Worm (Caenorhabditis elegans) whole organism, L1 larva: Measurements from ENCODE around the gene Y58A7A.3.

Experiments
- C04F5.9 ChIP-seq: sonication (generic microtip); optimal IDR thresholded peaks from 2 replicates; lab custom pipeline; 2016; ENCODE audit warnings: missing genetic modification characterization, missing compliant biosample characterization
- C34B4.2 ChIP-seq: sonication (generic microtip); optimal IDR thresholded peaks from 2 replicates; lab custom pipeline; 2017; ENCODE audit warnings: mild to moderate bottlenecking, missing genetic modification characterization, missing compliant biosample characterization
- Y116A8C.19 ChIP-seq: sonication (generic microtip); optimal IDR thresholded peaks from 2 replicates; lab custom pipeline; 2016; ENCODE audit warnings: missing compliant biosample characterization, missing genetic modification characterization, borderline replicate concordance
- blmp-1 ChIP-seq: fragments of 150-350 bp; optimal IDR thresholded peaks from 2 replicates; lab custom pipeline; 2014; ENCODE audit warnings: missing biosample characterization, missing genetic modification characterization
- ceh-63 ChIP-seq: fragments of 200-800 bp; sonication (Bioruptor generic); optimal IDR thresholded peaks from 2 replicates; lab custom pipeline; 2018; ENCODE audit warnings: mild to moderate bottlenecking, missing genetic modification characterization, missing compliant biosample characterization
- ceh-88 ChIP-seq: fragments of 200-800 bp; sonication (Bioruptor generic); IDR thresholded peaks from 2 replicates; pipeline ENCODE4 v1.3.6; 2022; ENCODE audit warnings: missing genetic modification characterization, missing compliant biosample characterization
- efl-1 ChIP-seq, 4 experiments: fragments of 150-350 bp; optimal IDR thresholded peaks in 3 of 4; peaks in 1 of 4; 1 replicate in 1 of 4; 2 replicates in 3 of 4; lab custom pipeline; 2014; ENCODE audit warnings: missing biosample characterization in 2 of 4, missing genetic modification characterization in 2 of 4, missing genetic modification reagents in 2 of 4
- egl-27 ChIP-seq, 2 experiments: fragments of 150-350 bp in 1 of 2; sonication (generic microtip); optimal IDR thresholded peaks; 3 replicates each; lab custom pipeline; 2017 to 2018; ENCODE audit warnings: missing biosample characterization in 2 of 2, missing genetic modification characterization in 2 of 2, missing genetic modification reagents in 2 of 2
- fkh-4 ChIP-seq: sonication (generic microtip); optimal IDR thresholded peaks from 2 replicates; lab custom pipeline; 2016; ENCODE audit warnings: missing compliant biosample characterization, missing genetic modification characterization, borderline replicate concordance
- grh-1 ChIP-seq: fragments of 200-800 bp; sonication (Bioruptor generic); IDR thresholded peaks from 2 replicates; pipeline ENCODE4 v1.3.6; 2022; ENCODE audit warnings: missing genetic modification reagents, missing genetic modification characterization, missing compliant biosample characterization
- hlh-17 ChIP-seq: fragments of 200-800 bp; sonication (Bioruptor generic); optimal IDR thresholded peaks from 2 replicates; lab custom pipeline; 2018; ENCODE audit warnings: missing genetic modification characterization, mild to moderate bottlenecking, missing compliant biosample characterization, moderate library complexity, borderline replicate concordance
- isw-1 ChIP-seq: fragments of 200-800 bp; sonication (Bioruptor generic); IDR thresholded peaks from 2 replicates; pipeline ENCODE4 v1.3.6; 2022; ENCODE audit warnings: missing genetic modification characterization, missing compliant biosample characterization
- lin-13 ChIP-seq: fragments of 150-350 bp; optimal IDR thresholded peaks from 2 replicates; lab custom pipeline; 2014; ENCODE audit warnings: missing biosample characterization, missing genetic modification reagents, missing genetic modification characterization
- lin-14 ChIP-seq: fragments of 200-800 bp; sonication (Bioruptor generic); optimal IDR thresholded peaks from 2 replicates; lab custom pipeline; 2018; ENCODE audit warnings: mild to moderate bottlenecking, missing genetic modification characterization, moderate library complexity, missing compliant biosample characterization
- lin-39 ChIP-seq: fragments of 150-350 bp; optimal IDR thresholded peaks from 2 replicates; lab custom pipeline; 2014; ENCODE audit warnings: missing biosample characterization, missing genetic modification reagents, missing genetic modification characterization
- lsy-2 ChIP-seq, 2 experiments: fragments of 150-350 bp; optimal IDR thresholded peaks; 2 replicates each; lab custom pipeline; 2014; ENCODE audit warnings: missing biosample characterization in 2 of 2, missing genetic modification characterization in 2 of 2
- mab-9 ChIP-seq: fragments of 200-800 bp; sonication (Bioruptor generic); IDR thresholded peaks from 2 replicates; pipeline ENCODE4 v1.3.6; 2022; ENCODE audit warnings: missing genetic modification reagents, missing genetic modification characterization, missing compliant biosample characterization
- mef-2 ChIP-seq: fragments of 150-350 bp; optimal IDR thresholded peaks from 2 replicates; lab custom pipeline; 2014; ENCODE audit warnings: missing biosample characterization, missing genetic modification characterization
- nhr-11 ChIP-seq: fragments of 150-350 bp; optimal IDR thresholded peaks from 2 replicates; lab custom pipeline; 2014; ENCODE audit warnings: missing biosample characterization, missing genetic modification characterization
- nhr-12 ChIP-seq: sonication (generic microtip); optimal IDR thresholded peaks from 2 replicates; lab custom pipeline; 2017; ENCODE audit warnings: missing biosample characterization, missing genetic modification characterization
- nhr-19 ChIP-seq: fragments of 200-800 bp; sonication (Bioruptor generic); conservative IDR thresholded peaks from 2 replicates; pipeline ENCODE4 v1.3.6; 2022; ENCODE audit warnings: missing genetic modification characterization, missing compliant biosample characterization
- nhr-237 ChIP-seq: fragments of 150-350 bp; optimal IDR thresholded peaks from 2 replicates; lab custom pipeline; 2014; ENCODE audit warnings: missing biosample characterization, missing genetic modification characterization
- nhr-47 ChIP-seq: sonication (generic microtip); optimal IDR thresholded peaks from 2 replicates; lab custom pipeline; 2016; ENCODE audit warnings: mild to moderate bottlenecking, missing genetic modification characterization, moderate library complexity, missing compliant biosample characterization
- nhr-71 ChIP-seq: sonication (generic microtip); optimal IDR thresholded peaks from 2 replicates; lab custom pipeline; 2016; ENCODE audit warnings: mild to moderate bottlenecking, missing genetic modification characterization, moderate library complexity, missing compliant biosample characterization
- pag-3 ChIP-seq: sonication (generic microtip); optimal IDR thresholded peaks from 2 replicates; lab custom pipeline; 2017; ENCODE audit warnings: missing genetic modification characterization, mild to moderate bottlenecking, missing compliant biosample characterization, antibody characterized with exemption, borderline replicate concordance; ENCODE audit not compliant: insufficient read depth
- rnt-1 ChIP-seq: sonication (generic microtip); optimal IDR thresholded peaks from 2 replicates; lab custom pipeline; 2016; ENCODE audit warnings: mild to moderate bottlenecking, missing genetic modification characterization, moderate library complexity, missing compliant biosample characterization
- skn-1 ChIP-seq: fragments of 150-350 bp; optimal IDR thresholded peaks from 2 replicates; lab custom pipeline; 2014; ENCODE audit warnings: missing biosample characterization, missing genetic modification characterization
- snpc-4 ChIP-seq: fragments of 150-350 bp; optimal IDR thresholded peaks from 2 replicates; lab custom pipeline; 2014; ENCODE audit warnings: missing biosample characterization, missing genetic modification characterization
- sox-4 ChIP-seq: sonication (generic microtip); optimal IDR thresholded peaks from 2 replicates; lab custom pipeline; 2016; ENCODE audit warnings: missing genetic modification characterization, missing compliant biosample characterization
- swsn-7 ChIP-seq: sonication (generic microtip); optimal IDR thresholded peaks from 2 replicates; lab custom pipeline; 2016; ENCODE audit warnings: missing genetic modification characterization, missing compliant biosample characterization
- tbx-2 ChIP-seq: sonication (generic microtip); optimal IDR thresholded peaks from 2 replicates; lab custom pipeline; 2016; ENCODE audit warnings: missing genetic modification characterization, missing compliant biosample characterization
- unc-98 ChIP-seq: fragments of 200-800 bp; sonication (Bioruptor generic); IDR thresholded peaks from 2 replicates; pipeline ENCODE4 v1.3.6; 2022; ENCODE audit warnings: missing genetic modification characterization, missing compliant biosample characterization
- xbp-1 ChIP-seq: sonication (generic microtip); optimal IDR thresholded peaks from 2 replicates; lab custom pipeline; 2016; ENCODE audit warnings: missing genetic modification characterization, missing compliant biosample characterization
- zag-1 ChIP-seq: fragments of 150-350 bp; optimal IDR thresholded peaks from 2 replicates; lab custom pipeline; 2014; ENCODE audit warnings: missing biosample characterization, missing genetic modification characterization

Gene Y58A7A.3

DNA sequence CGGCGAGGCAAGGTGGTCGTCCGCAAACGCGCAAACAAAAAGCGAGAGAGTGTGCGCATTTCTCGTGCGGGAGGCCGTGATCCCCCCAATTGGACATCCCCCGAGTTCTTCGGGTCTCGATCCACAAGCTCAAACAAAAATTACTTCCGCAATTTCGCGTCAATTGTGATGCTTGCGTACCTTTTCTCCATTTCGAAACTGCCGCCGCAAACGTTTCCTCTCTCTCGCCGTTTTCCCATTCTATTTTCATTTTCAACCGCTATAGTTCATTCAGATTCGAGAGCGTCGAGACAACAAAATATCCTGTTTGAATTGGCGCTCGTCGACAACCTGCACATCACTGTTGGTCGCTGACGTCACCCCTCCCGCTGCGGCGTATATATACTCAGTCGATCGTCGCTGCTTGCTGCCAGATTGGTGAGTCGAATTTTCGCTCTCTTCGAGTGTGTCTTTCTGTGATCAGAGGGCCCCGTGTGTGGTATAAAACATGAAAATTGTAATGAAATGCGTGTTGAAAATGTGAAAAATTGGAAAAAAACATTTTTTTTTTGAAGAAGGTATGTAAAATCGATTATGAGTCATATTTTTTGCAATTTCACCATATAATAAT, 31.3 kb downstream of the Y58A7A.3 start, which contains the start of the genes pqn-51 and K11D12.14 (continued):
- peak; percentile 87 for TF ChIP-seq nhr-11 (tag; lab: Kevin White, UChicago)
- TF ChIP-seq nhr-237 (tag; lab: Kevin White, UChicago) = peak; percentile 75
- peak in 1 of 2 experiments; percentile 74 for TF ChIP-seq egl-27 (tag; optimal IDR thresholded peaks at IDR 0.05; lab: Kevin White, UChicago)
- TF ChIP-seq lin-14 = peak; percentile 98
- TF ChIP-seq lin-13 (GFP tag; lab: Kevin White, UChicago) = peak; percentile 91
- TF ChIP-seq unc-98 (GFP tag; lab: Robert Waterston, UW) = peak; percentile 84
- TF ChIP-seq fkh-4 (tag; lab: Kevin White, UChicago) = peak; percentile 60
- TF ChIP-seq skn-1 (tag; lab: Kevin White, UChicago) = peak; percentile 84
- TF ChIP-seq efl-1 (optimal IDR thresholded peaks at IDR 0.05; lab: Kevin White, UChicago) = peak; percentile 82 to 95
- TF ChIP-seq efl-1 (GFP tag; optimal IDR thresholded peaks at IDR 0.05 in 1 of 2; lab: Kevin White, UChicago) = peak; percentile 92 to 99

DNA sequence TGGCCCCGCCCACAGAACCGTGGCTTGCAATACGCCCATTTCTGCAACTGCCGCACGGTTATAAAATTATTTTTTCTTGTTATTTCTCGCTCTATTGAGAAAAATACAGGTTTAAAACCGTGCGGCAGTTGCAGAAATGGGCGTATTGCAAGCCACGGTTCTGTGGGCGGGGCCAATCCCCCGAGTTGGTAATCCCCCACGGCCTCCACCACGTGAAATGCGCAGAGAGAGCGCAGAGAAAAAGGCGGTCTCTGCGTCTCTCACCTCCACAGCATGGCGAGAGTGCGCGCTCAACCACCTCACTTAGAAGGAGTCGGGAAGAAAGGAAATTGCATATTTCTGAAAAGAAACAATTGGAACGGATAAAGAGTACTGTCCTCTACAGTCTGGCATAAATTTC, 33.5 kb downstream of the Y58A7A.3 start:
- peak; percentile 48 for TF ChIP-seq nhr-47
- peak; percentile 59 for TF ChIP-seq rnt-1 (tag; lab: Kevin White, UChicago)
- peak; percentile 68 for TF ChIP-seq ceh-88
- TF ChIP-seq efl-1 (optimal IDR thresholded peaks at IDR 0.05; lab: Kevin White, UChicago) = peak in 1 of 2 experiments; percentile 4
- peak in 1 of 2 experiments; percentile 53 for TF ChIP-seq efl-1 (GFP tag; optimal IDR thresholded peaks at IDR 0.05 in 1 of 2; lab: Kevin White, UChicago)
- TF ChIP-seq isw-1 (GFP tag; lab: Robert Waterston, UW) = peak; percentile 80
- TF ChIP-seq grh-1 (GFP tag; lab: Robert Waterston, UW) = peak; percentile 93
- TF ChIP-seq tbx-2 (tag; lab: Kevin White, UChicago) = peak; percentile 10
- peak; percentile 75 for TF ChIP-seq unc-98 (GFP tag; lab: Robert Waterston, UW)
- TF ChIP-seq nhr-19 = peak; percentile 93
- TF ChIP-seq mab-9 = peak; percentile 90
- peak; percentile 45 for TF ChIP-seq nhr-71

DNA sequence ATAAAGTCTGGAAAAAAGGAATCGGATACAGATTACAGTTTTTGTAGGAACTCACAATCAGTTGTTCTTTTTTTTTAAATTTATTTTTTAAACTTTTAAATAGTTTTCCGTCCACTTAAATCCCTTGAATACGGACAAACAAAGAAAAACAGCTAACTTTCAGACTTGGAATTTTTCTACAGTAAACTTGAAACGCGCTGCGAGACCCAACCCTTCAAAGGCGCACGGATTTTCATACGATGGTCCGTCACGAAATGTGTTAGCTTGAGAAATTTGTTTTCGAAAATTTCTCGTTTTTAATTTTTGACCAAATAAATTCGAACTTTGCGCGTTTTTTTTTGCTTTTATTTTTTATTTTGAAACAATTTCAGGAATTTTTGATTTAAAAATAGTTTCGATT, 34.1 kb downstream of the Y58A7A.3 start:
- TF ChIP-seq C34B4.2 (tag; lab: Kevin White, UChicago) (no peak), lin-14 (no peak)

DNA sequence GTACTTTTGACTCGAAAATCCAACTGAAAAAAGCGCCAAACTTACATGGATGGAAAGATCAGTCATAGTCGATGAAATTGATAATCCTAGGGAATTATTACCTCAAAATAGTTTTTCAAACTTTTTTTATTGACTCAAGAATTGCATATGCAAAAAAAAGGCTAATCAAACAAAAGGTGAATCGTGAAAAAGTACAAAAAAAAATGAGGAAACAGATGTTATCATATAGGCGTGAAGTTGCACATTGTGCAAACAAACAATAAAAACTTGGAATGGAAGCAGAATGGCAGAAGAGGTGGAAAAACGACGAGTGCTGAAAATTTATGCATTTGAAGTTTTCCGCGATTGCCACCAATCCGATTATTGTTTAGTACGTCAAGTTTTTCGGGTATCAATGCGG, 34.6 kb downstream of the Y58A7A.3 start, which contains the start of gene exc-14:
Gene exc-14, minus strand, starts transcription at position 101 of the 400 bp plus-strand sequence.
- no peak for TF ChIP-seq hlh-17
- TF ChIP-seq ceh-63 (GFP tag; lab: Kevin White, UChicago) = no peak
- TF ChIP-seq isw-1 (GFP tag; lab: Robert Waterston, UW) = no peak
- no peak for TF ChIP-seq xbp-1
- no peak for TF ChIP-seq lin-39 (tag; lab: Kevin White, UChicago)
- no peak for TF ChIP-seq C04F5.9
- TF ChIP-seq tbx-2 (tag; lab: Kevin White, UChicago) = no peak
- no peak for TF ChIP-seq lin-14
- TF ChIP-seq lsy-2 (tag; optimal IDR thresholded peaks at IDR 0.05; lab: Kevin White, UChicago) = no peak
- TF ChIP-seq mef-2 (tag; lab: Kevin White, UChicago) = no peak
- TF ChIP-seq nhr-12 = no peak
- no peak for TF ChIP-seq zag-1 (tag; lab: Kevin White, UChicago)
- no peak for TF ChIP-seq C34B4.2 (tag; lab: Kevin White, UChicago)
- TF ChIP-seq pag-3 (tag; lab: Kevin White, UChicago) = no peak
- no peak for TF ChIP-seq sox-4
- TF ChIP-seq ceh-88 = no peak
- no peak for TF ChIP-seq Y116A8C.19 (tag; lab: Kevin White, UChicago)

DNA sequence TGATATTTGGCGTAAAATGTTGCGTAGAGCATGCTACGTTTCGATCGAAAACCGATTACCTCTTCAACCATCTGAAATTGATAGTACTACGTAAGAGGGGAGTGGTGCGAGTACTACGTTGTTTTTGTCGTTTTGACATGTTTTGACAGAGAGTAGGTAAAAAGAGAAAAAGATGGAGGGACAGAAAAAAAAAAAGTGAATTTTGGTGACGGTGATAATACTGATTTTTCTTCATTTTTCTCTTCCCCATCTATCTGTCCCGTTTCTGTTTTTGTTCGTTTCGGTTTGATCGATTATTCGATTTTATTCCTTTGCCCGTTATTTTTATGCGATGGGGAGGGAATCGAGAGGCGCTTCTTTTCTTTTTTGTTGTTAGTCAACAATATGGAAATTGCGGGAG, 39.8 kb downstream of the Y58A7A.3 start, which contains the start of gene K11D12.8:
Gene K11D12.8, minus strand, starts transcription at position 77 of the 400 bp plus-strand sequence.
- TF ChIP-seq blmp-1 = peak; percentile 71
- TF ChIP-seq nhr-12 = no peak
- TF ChIP-seq snpc-4 = no peak
- no peak for TF ChIP-seq isw-1 (GFP tag; lab: Robert Waterston, UW)
- no peak for TF ChIP-seq swsn-7 (tag; lab: Kevin White, UChicago)
- no peak for TF ChIP-seq lin-39 (tag; lab: Kevin White, UChicago)
- no peak for TF ChIP-seq efl-1 (optimal IDR thresholded peaks at IDR 0.05; lab: Kevin White, UChicago)
- TF ChIP-seq efl-1 (GFP tag; optimal IDR thresholded peaks at IDR 0.05 in 1 of 2; lab: Kevin White, UChicago) = no peak
